Worm (Caenorhabditis elegans): ENCODE results near the gene R07B7.2.

DNA sequence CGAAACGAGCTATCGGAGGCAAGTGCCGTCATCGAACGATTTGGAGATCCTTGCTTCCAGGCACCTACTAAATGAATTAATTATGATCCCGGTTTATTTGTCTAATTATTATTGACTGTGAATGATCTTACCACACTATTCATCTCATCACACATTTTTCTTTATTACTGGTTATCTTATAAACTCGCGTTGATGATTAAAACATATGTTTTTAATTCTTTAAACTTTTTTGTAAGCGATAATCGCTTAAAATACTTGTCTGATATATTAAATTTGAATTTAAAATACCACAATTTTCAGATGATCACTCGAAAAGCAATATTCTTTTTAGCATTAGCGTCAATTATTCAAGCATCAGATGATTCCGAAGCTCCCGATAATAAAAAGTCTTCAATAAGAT is 14.4 kb downstream of the R07B7.2 start, which contains the start of gene F10C2.5:
- TF ChIP-seq elt-1 (tag; optimal IDR thresholded peaks at IDR 0.05; ENCODE audit: borderline replicate concordance, insufficient read depth): no peak
- no peak for TF ChIP-seq unc-39 (tag; optimal IDR thresholded peaks at IDR 0.05)
- no peak for TF ChIP-seq ces-1 (GFP tag; optimal IDR thresholded peaks at IDR 0.05)
- no peak for TF ChIP-seq pha-4 (tag; optimal IDR thresholded peaks at IDR 0.05)
